Fruit fly (Drosophila melanogaster) whole organism, embryonic: Measurements from ENCODE around the gene CG13309.

Experiments
- Abd-B ChIP-seq: fragments of 200-800 bp; sonication (Bioruptor generic); optimal IDR thresholded peaks from 2 replicates; lab custom pipeline; 2018; ENCODE audit warnings: missing biosample characterization, mild to moderate bottlenecking, missing genetic modification characterization, moderate library complexity
- Antp ChIP-seq: fragments of 200-800 bp; sonication (Bioruptor generic); optimal IDR thresholded peaks from 3 replicates; lab custom pipeline; 2016; ENCODE audit warnings: missing biosample characterization, missing genetic modification characterization
- Atf-2 ChIP-seq: fragments of 200-800 bp; sonication (Bioruptor generic); optimal IDR thresholded peaks from 2 replicates; lab custom pipeline; 2016; ENCODE audit warnings: missing biosample characterization, missing genetic modification characterization
- CG10209 ChIP-seq: fragments of 200-800 bp; sonication (Bioruptor generic); optimal IDR thresholded peaks from 3 replicates; lab custom pipeline; 2017; ENCODE audit warnings: missing biosample characterization, mild to moderate bottlenecking, missing genetic modification characterization, missing genetic modification reagents
- CG10267 ChIP-seq: fragments of 200-800 bp; sonication (Bioruptor generic); optimal IDR thresholded peaks from 2 replicates; lab custom pipeline; 2018; ENCODE audit warnings: missing biosample characterization, mild to moderate bottlenecking, missing genetic modification characterization, moderate library complexity
- CG11696 ChIP-seq: fragments of 200-800 bp; sonication (Bioruptor generic); IDR thresholded peaks from 2 replicates; pipeline ENCODE4 v1.3.6; 2022; ENCODE audit warnings: missing biosample characterization, missing genetic modification characterization
- CG12071 ChIP-seq: fragments of 200-800 bp; sonication (Bioruptor generic); optimal IDR thresholded peaks from 3 replicates; lab custom pipeline; 2018; ENCODE audit warnings: missing biosample characterization, mild to moderate bottlenecking, missing genetic modification characterization
- CG12769 ChIP-seq: fragments of 200-800 bp; sonication (Bioruptor generic); optimal IDR thresholded peaks from 2 replicates; lab custom pipeline; 2019; ENCODE audit warnings: missing biosample characterization, mild to moderate bottlenecking, missing genetic modification characterization, moderate library complexity
- CG14441 ChIP-seq: fragments of 200-800 bp; sonication (Bioruptor generic); IDR thresholded peaks from 2 replicates; pipeline ENCODE4 v1.3.6; 2022; ENCODE audit warnings: missing biosample characterization, missing genetic modification characterization
- CG17328 ChIP-seq: fragments of 200-800 bp; sonication (Bioruptor generic); IDR thresholded peaks from 2 replicates; pipeline ENCODE4 v1.3.6; 2022; ENCODE audit warnings: missing biosample characterization, missing genetic modification characterization
- CG2199 ChIP-seq: fragments of 200-800 bp; sonication (Bioruptor generic); IDR thresholded peaks from 3 replicates; pipeline ENCODE4 v1.3.6; 2022; ENCODE audit warnings: missing biosample characterization, missing genetic modification characterization
- CG2678 ChIP-seq: fragments of 200-800 bp; sonication (Bioruptor generic); optimal IDR thresholded peaks from 3 replicates; lab custom pipeline; 2019; ENCODE audit warnings: missing biosample characterization, mild to moderate bottlenecking, missing genetic modification characterization, moderate library complexity
- CG34376 ChIP-seq: fragments of 200-800 bp; sonication (Bioruptor generic); optimal IDR thresholded peaks from 2 replicates; lab custom pipeline; 2018; ENCODE audit warnings: missing biosample characterization, mild to moderate bottlenecking, missing genetic modification characterization
- CG7987 ChIP-seq: fragments of 200-800 bp; sonication (Bioruptor generic); optimal IDR thresholded peaks from 2 replicates; lab custom pipeline; 2018; ENCODE audit warnings: missing biosample characterization, mild to moderate bottlenecking, missing genetic modification characterization, moderate library complexity
- CG8359 ChIP-seq: fragments of 200-800 bp; sonication (Bioruptor generic); optimal IDR thresholded peaks from 2 replicates; lab custom pipeline; 2017; ENCODE audit warnings: missing biosample characterization, mild to moderate bottlenecking, missing genetic modification characterization, borderline replicate concordance
- CG8924 ChIP-seq: fragments of 200-800 bp; optimal IDR thresholded peaks from 3 replicates; lab custom pipeline; 2019; ENCODE audit warnings: missing biosample characterization, mild to moderate bottlenecking, missing genetic modification characterization, moderate library complexity
- Dek ChIP-seq: fragments of 200-800 bp; sonication (Bioruptor generic); optimal IDR thresholded peaks from 3 replicates; lab custom pipeline; 2019; ENCODE audit warnings: missing biosample characterization, mild to moderate bottlenecking, missing genetic modification characterization, moderate library complexity
- HLHmδ ChIP-seq: fragments of 200-800 bp; sonication (Bioruptor generic); optimal IDR thresholded peaks from 2 replicates; lab custom pipeline; 2018; ENCODE audit warnings: missing biosample characterization, mild to moderate bottlenecking, missing genetic modification characterization, moderate library complexity
- Hey ChIP-seq: fragments of 200-800 bp; sonication (Bioruptor generic); optimal IDR thresholded peaks from 3 replicates; lab custom pipeline; 2018; ENCODE audit warnings: missing biosample characterization, mild to moderate bottlenecking, missing genetic modification characterization
- Kr ChIP-seq: fragments of 200-800 bp; sonication (Bioruptor generic); optimal IDR thresholded peaks from 2 replicates; lab custom pipeline; 2017; ENCODE audit warnings: missing biosample characterization, mild to moderate bottlenecking, missing genetic modification characterization
- Lhr ChIP-seq: fragments of 200-800 bp; sonication (Bioruptor generic); optimal IDR thresholded peaks from 3 replicates; lab custom pipeline; 2017; ENCODE audit warnings: mild to moderate bottlenecking, missing biosample characterization, missing genetic modification reagents, missing genetic modification characterization
- MTF-1 ChIP-seq: fragments of 200-800 bp; sonication (Bioruptor generic); optimal IDR thresholded peaks from 2 replicates; lab custom pipeline; 2018; ENCODE audit warnings: missing biosample characterization, mild to moderate bottlenecking, missing genetic modification characterization, borderline replicate concordance
- Nf-YB ChIP-seq: fragments of 200-800 bp; sonication (Bioruptor generic); optimal IDR thresholded peaks from 3 replicates; lab custom pipeline; 2019; ENCODE audit warnings: missing biosample characterization, mild to moderate bottlenecking, missing genetic modification characterization, moderate library complexity
- Pdp1 ChIP-seq, 2 experiments: fragments of 200-800 bp; sonication (Bioruptor generic); optimal IDR thresholded peaks; 3 replicates each; lab custom pipeline; 2016; ENCODE audit warnings: missing biosample characterization in 2 of 2, missing genetic modification characterization in 2 of 2, mild to moderate bottlenecking in 1 of 2, moderate library complexity in 1 of 2
- Side ChIP-seq: fragments of 200-800 bp; sonication (Bioruptor generic); optimal IDR thresholded peaks from 2 replicates; lab custom pipeline; 2016; ENCODE audit warnings: missing biosample characterization, missing genetic modification characterization
- Sox100B ChIP-seq: fragments of 200-800 bp; sonication (Bioruptor generic); optimal IDR thresholded peaks from 3 replicates; lab custom pipeline; 2018; ENCODE audit warnings: missing biosample characterization, mild to moderate bottlenecking, missing genetic modification characterization
- Tbp ChIP-seq: fragments of >200 bp; optimal IDR thresholded peaks from 2 replicates; lab custom pipeline; 2018; ENCODE audit warnings: missing biosample characterization, missing genetic modification characterization
- dysf ChIP-seq: fragments of 200-800 bp; sonication (Bioruptor generic); IDR thresholded peaks from 3 replicates; pipeline ENCODE4 v1.3.6; 2022; ENCODE audit warnings: missing biosample characterization, missing genetic modification characterization
- eve ChIP-seq, 2 experiments: fragments of >200 bp; optimal IDR thresholded peaks; 2 replicates each; lab custom pipeline; 2017; ENCODE audit warnings: missing biosample characterization in 2 of 2, missing genetic modification characterization in 2 of 2
- exex ChIP-seq: fragments of 200-800 bp; sonication (Bioruptor generic); optimal IDR thresholded peaks from 4 replicates; lab custom pipeline; 2018; ENCODE audit warnings: missing biosample characterization, mild to moderate bottlenecking, missing genetic modification characterization, moderate library complexity
- mirr ChIP-seq: fragments of 200-800 bp; sonication (Bioruptor generic); optimal IDR thresholded peaks from 3 replicates; lab custom pipeline; 2018; ENCODE audit warnings: missing biosample characterization, mild to moderate bottlenecking, missing genetic modification characterization
- onecut ChIP-seq: fragments of 200-800 bp; sonication (Bioruptor generic); IDR thresholded peaks from 2 replicates; pipeline ENCODE4 v1.3.6; 2022; ENCODE audit warnings: missing biosample characterization, missing genetic modification characterization
- pita ChIP-seq: fragments of 200-800 bp; sonication (Bioruptor generic); optimal IDR thresholded peaks from 2 replicates; lab custom pipeline; 2017; ENCODE audit warnings: missing biosample characterization, mild to moderate bottlenecking, missing genetic modification characterization
- sens ChIP-seq: fragments of 200-800 bp; sonication (Bioruptor generic); peaks from one replicate; lab custom pipeline; 2016; ENCODE audit warnings: missing biosample characterization, missing genetic modification characterization
- stwl ChIP-seq: fragments of 200-800 bp; sonication (Bioruptor generic); optimal IDR thresholded peaks from 3 replicates; lab custom pipeline; 2018; ENCODE audit warnings: missing biosample characterization, mild to moderate bottlenecking, missing genetic modification characterization, moderate library complexity
- sug ChIP-seq: fragments of 200-800 bp; optimal IDR thresholded peaks from 2 replicates; lab custom pipeline; 2019; ENCODE audit warnings: missing biosample characterization, mild to moderate bottlenecking, missing genetic modification characterization, moderate library complexity
- ttk ChIP-seq: fragments of 200-800 bp; sonication (Bioruptor generic); IDR thresholded peaks from 2 replicates; pipeline ENCODE4 v2.1.2; 2022; ENCODE audit warnings: missing biosample characterization, missing genetic modification characterization

Gene CG13309

dm6 chr3L:8787701-8788100 lies 22.5 kb upstream of the CG13309 start (continued):
- peak; percentile 40 for TF ChIP-seq sens
- TF ChIP-seq pita (GFP tag; lab: Kevin White, UChicago) = no peak
- TF ChIP-seq CG14441 = no peak
- TF ChIP-seq Hey (tag; lab: Kevin White, UChicago) = no peak
- TF ChIP-seq CG11696 = no peak
- TF ChIP-seq onecut (GFP tag; lab: Robert Waterston, UW) = no peak
- no peak for TF ChIP-seq Lhr (GFP tag; lab: Kevin White, UChicago)
- TF ChIP-seq CG17328 = no peak
- no peak for TF ChIP-seq CG10267
- peak; percentile 6 for TF ChIP-seq CG2678 (tag; lab: Kevin White, UChicago)
- TF ChIP-seq Atf-2 (GFP tag; lab: Kevin White, UChicago) = no peak
- TF ChIP-seq CG12071 (GFP tag; lab: Kevin White, UChicago) = no peak
- peak; percentile 33 for TF ChIP-seq mirr (GFP tag; lab: Kevin White, UChicago)
- peak; percentile 44 for TF ChIP-seq sug (tag; lab: Kevin White, UChicago)
- peak; percentile 84 for TF ChIP-seq CG34376 (GFP tag; lab: Kevin White, UChicago)
- TF ChIP-seq ttk = no peak
- no peak for TF ChIP-seq Sox100B (GFP tag; lab: Kevin White, UChicago)
- no peak for TF ChIP-seq Nf-YB (GFP tag; lab: Kevin White, UChicago)
- no peak for TF ChIP-seq CG7987 (GFP tag; lab: Kevin White, UChicago)
- no peak for TF ChIP-seq Abd-B (GFP tag; lab: Kevin White, UChicago)
- TF ChIP-seq dysf (GFP tag; lab: Robert Waterston, UW) = no peak
- TF ChIP-seq CG8924 (tag; lab: Kevin White, UChicago) = no peak
- no peak for TF ChIP-seq Kr (GFP tag; lab: Kevin White, UChicago)

dm6 chr3L:8788445-8788844 lies 21.8 kb upstream of the CG13309 start, which contains the start of gene Acbp5:
Gene Acbp5, minus strand, starts transcription at chr3L:8788545.
- TF ChIP-seq MTF-1 (no peak), Dek (tag; lab: Kevin White, UChicago) (no peak), CG12769 (tag; lab: Kevin White, UChicago) (no peak), HLHmδ (GFP tag; lab: Kevin White, UChicago) (no peak), CG10209 (GFP tag; lab: Kevin White, UChicago) (no peak), Pdp1 (GFP tag; optimal IDR thresholded peaks at IDR 0.05; lab: Kevin White, UChicago) (peak in 1 of 2 experiments; percentile 5), stwl (tag; lab: Kevin White, UChicago) (no peak), exex (tag; lab: Kevin White, UChicago) (peak; percentile 53)

DNA sequence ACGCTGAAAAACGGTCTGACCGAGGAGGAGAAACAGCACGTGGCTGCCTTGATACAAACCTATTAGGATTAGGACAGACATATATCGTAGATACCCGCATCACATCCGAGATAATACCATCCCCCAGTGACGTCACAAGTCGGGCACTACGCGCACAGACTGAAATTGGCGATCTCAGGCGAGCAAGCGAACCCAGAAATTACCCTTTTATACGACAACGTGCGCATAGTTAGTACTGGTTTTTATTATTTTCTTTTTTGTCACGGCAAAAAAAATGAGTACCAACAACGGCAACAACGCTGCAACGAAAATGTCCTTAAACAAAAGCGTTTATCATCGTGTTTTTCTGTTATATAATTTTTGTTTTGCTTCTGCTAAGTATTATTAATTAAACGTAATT lies 12.1 kb upstream of the CG13309 start:
- peak; percentile 93 for TF ChIP-seq CG2199
- peak in 1 of 2 experiments; percentile 67 for TF ChIP-seq Pdp1 (GFP tag; optimal IDR thresholded peaks at IDR 0.05; lab: Kevin White, UChicago)
- TF ChIP-seq Side (GFP tag; lab: Kevin White, UChicago) = no peak
- TF ChIP-seq, all 482 proteins: peak for 2

DNA sequence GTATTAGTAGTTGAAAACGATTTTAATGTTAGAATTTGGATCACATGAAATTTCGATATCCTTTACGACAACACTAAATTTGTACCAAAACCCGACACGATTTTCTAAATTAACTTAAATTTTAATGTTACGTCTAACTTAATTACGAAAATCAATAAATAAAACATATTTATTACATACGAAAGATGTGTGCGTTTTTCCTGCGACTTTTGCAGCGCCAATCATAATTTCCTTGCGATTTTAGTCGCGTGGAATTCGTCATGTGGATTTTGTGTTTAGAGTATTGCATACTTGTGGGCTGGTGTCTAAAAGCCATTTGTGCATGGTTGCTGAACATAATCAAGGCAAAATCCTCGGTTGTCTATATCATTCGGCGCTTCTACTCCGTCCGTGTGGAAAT lies 11.7 kb upstream of the CG13309 start:
- TF ChIP-seq Antp (GFP tag; lab: Kevin White, UChicago) (no peak), Tbp (GFP tag; lab: Kevin White, UChicago) (peak; percentile 28), eve (GFP tag; optimal IDR thresholded peaks at IDR 0.05; lab: Kevin White, UChicago) (peak in 1 of 2 experiments; percentile 70), CG8359 (GFP tag; lab: Kevin White, UChicago) (peak; percentile 100)
